Worm (Caenorhabditis elegans) whole organism, L2 larva: ENCODE results near the gene col-181.

Source experiments
- R02D3.7 ChIP-seq: fragments of 150-350 bp; optimal IDR thresholded peaks from 2 replicates; lab custom pipeline; 2014; ENCODE audit warnings: missing biosample characterization, missing genetic modification characterization
- aly-2 ChIP-seq: fragments of 150-350 bp; optimal IDR thresholded peaks from 2 replicates; lab custom pipeline; 2014; ENCODE audit warnings: missing biosample characterization, missing genetic modification characterization
- mdl-1 ChIP-seq, 2 experiments: fragments of 150-350 bp in 1 of 2; sonication (generic microtip) in 1 of 2; optimal IDR thresholded peaks; 2 replicates each; lab custom pipeline; 2017; ENCODE audit warnings: missing biosample characterization in 2 of 2, missing genetic modification characterization in 2 of 2
- skn-1 ChIP-seq: sonication (generic microtip); optimal IDR thresholded peaks from 2 replicates; lab custom pipeline; 2017; ENCODE audit warnings: missing biosample characterization, missing genetic modification characterization

- TF ChIP-seq aly-2 (tag; lab: Kevin White, UChicago), result no peak
- TF ChIP-seq mdl-1 (tag; optimal IDR thresholded peaks at IDR 0.05; lab: Kevin White, UChicago), result no peak
- no peak for TF ChIP-seq R02D3.7 (tag; lab: Kevin White, UChicago)
- TF ChIP-seq skn-1, result no peak
These were observed 45.0 kb downstream of the col-181 start, which contains the start of gene znf-474 for ce11 chrX:12149638-12150137.
